Worm (Caenorhabditis elegans) whole organism, L2 larva: Measurements from ENCODE around the gene Y43F8B.12.

Source experiments
- alr-1 ChIP-seq: fragments of 150-350 bp; optimal IDR thresholded peaks from 2 replicates; lab custom pipeline; 2014; ENCODE audit warnings: missing biosample characterization, missing genetic modification characterization
- ama-1 ChIP-seq: fragments of 150-350 bp; optimal IDR thresholded peaks from 2 replicates; lab custom pipeline; 2018; ENCODE audit warnings: inconsistent platforms
- lin-13 ChIP-seq: fragments of 150-350 bp; optimal IDR thresholded peaks from 2 replicates; lab custom pipeline; 2014; ENCODE audit warnings: missing biosample characterization, missing genetic modification reagents, missing genetic modification characterization
- nhr-12 ChIP-seq: fragments of 150-350 bp; optimal IDR thresholded peaks from 2 replicates; lab custom pipeline; 2014; ENCODE audit warnings: missing biosample characterization, missing genetic modification characterization
- nhr-237 ChIP-seq: fragments of 150-350 bp; optimal IDR thresholded peaks from 2 replicates; lab custom pipeline; 2014; ENCODE audit warnings: missing biosample characterization, missing genetic modification characterization
- skn-1 ChIP-seq: sonication (generic microtip); optimal IDR thresholded peaks from 2 replicates; lab custom pipeline; 2017; ENCODE audit warnings: missing biosample characterization, missing genetic modification characterization
- snpc-4 ChIP-seq: fragments of 150-350 bp; optimal IDR thresholded peaks from 2 replicates; lab custom pipeline; 2014; ENCODE audit warnings: missing biosample characterization, missing genetic modification characterization

DNA sequence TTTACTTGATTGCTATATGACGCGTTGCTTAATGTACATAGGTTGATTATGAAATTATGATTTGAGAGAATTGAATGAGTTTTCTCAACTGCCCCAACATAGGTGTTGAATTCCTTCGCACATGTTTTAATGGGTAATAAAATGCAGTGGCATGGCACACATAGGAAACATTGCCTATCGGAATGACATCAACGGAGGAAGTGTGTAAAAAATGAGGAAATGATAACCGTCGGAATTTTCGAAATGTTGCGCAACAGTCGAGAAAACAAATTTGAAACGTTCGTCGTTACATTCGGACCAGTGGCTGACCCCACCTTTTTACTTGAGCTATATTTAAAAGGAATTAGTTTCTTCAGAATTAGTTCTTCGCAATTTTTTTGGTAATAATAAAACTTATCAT lies 36.2 kb upstream of the Y43F8B.12 start:
- no peak for TF ChIP-seq ama-1 (lab: Kevin White, UChicago)
- TF ChIP-seq skn-1 = no peak
- TF ChIP-seq snpc-4 = no peak
- TF ChIP-seq nhr-12 = no peak
- no peak for TF ChIP-seq nhr-237
- TF ChIP-seq alr-1 (tag; lab: Kevin White, UChicago) = no peak
- TF ChIP-seq lin-13 = no peak
